Fruit fly (Drosophila melanogaster) whole organism, embryonic: Measurements from ENCODE around the gene Col4a1.

Experiments
- CG17802 ChIP-seq: fragments of 200-800 bp; sonication (Bioruptor generic); optimal IDR thresholded peaks from 2 replicates; lab custom pipeline; 2018; ENCODE audit warnings: missing biosample characterization, mild to moderate bottlenecking, missing genetic modification characterization, moderate library complexity
- CG6854 ChIP-seq: fragments of 200-800 bp; sonication (Bioruptor generic); optimal IDR thresholded peaks from 3 replicates; lab custom pipeline; 2017; ENCODE audit warnings: missing biosample characterization, mild to moderate bottlenecking, missing genetic modification characterization
- PHDP ChIP-seq: fragments of 200-800 bp; sonication (Bioruptor generic); optimal IDR thresholded peaks from 3 replicates; lab custom pipeline; 2018; ENCODE audit warnings: missing biosample characterization, mild to moderate bottlenecking, missing genetic modification characterization, moderate library complexity

DNA sequence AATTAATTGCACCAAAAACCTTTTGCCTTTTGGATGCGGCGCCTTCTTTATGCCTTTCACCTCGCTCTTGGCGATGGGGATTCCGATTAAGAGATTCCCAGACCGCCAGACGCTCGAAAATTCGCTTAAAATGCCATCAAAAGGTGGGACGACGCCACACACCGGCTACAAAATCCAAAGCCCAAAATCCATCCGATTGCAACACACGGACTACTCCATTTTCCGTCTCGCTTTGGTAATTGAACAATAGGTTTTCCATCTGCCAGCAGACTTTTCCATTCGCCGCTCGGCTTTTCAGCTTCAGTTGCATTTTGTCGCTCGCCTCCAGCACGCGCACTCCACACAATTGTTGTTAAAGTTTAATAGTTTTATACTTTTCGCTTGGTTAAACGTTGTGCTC lies 31.1 kb downstream of the Col4a1 start, which contains the start of gene qtc:
- no peak for TF ChIP-seq CG17802 (tag; lab: Kevin White, UChicago)
- TF ChIP-seq PHDP = no peak
- TF ChIP-seq CG6854 (GFP tag; lab: Kevin White, UChicago) = no peak
